Worm (Caenorhabditis elegans): ENCODE data around the gene srh-112.

- no peak for TF ChIP-seq him-1 (tag; optimal IDR thresholded peaks at IDR 0.05)
- no peak for TF ChIP-seq W03F9.2 (tag; optimal IDR thresholded peaks at IDR 0.05)
Measured at ce11 chrV:17255454-17255853, 29.4 kb upstream of the srh-112 start, which contains the start of gene srh-115.

All from whole organism, L4/young adult.